Fruit fly (Drosophila melanogaster): ENCODE results near the gene CG7102.

CG7102 gene

dm6 chr2L:7890654-7891114, 3.4 kb upstream of the CG7102 start, which contains the start of gene Spn28Db:
TSS of gene Spn28Db (minus strand) at chr2L:7890704.
- peak; percentile 47 for TF ChIP-seq Myc (optimal IDR thresholded peaks at IDR 0.05)
- TF ChIP-seq dl (GFP tag; optimal IDR thresholded peaks at IDR 0.05; ENCODE audit: insufficient read depth in 1 of 2, partially characterized antibody in 2 of 2): peak in 1 of 2 experiments; percentile 18
- TF ChIP-seq tai (GFP tag; optimal IDR thresholded peaks at IDR 0.05): peak; percentile 46
- no peak for TF ChIP-seq Hnf4 (GFP tag; optimal IDR thresholded peaks at IDR 0.05)

- TF ChIP-seq Mio (GFP tag; optimal IDR thresholded peaks at IDR 0.05) (no peak), foxo (GFP tag; optimal IDR thresholded peaks at IDR 0.05) (no peak), rgr (GFP tag; optimal IDR thresholded peaks at IDR 0.05) (no peak), CrebA (GFP tag; optimal IDR thresholded peaks at IDR 0.05; ENCODE audit: borderline replicate concordance) (no peak), Jra (GFP tag; optimal IDR thresholded peaks at IDR 0.05) (no peak), h (GFP tag; optimal IDR thresholded peaks at IDR 0.05) (no peak), woc (GFP tag; optimal IDR thresholded peaks at IDR 0.05) (no peak), Vsx2 (GFP tag; optimal IDR thresholded peaks at IDR 0.05; ENCODE audit: partially characterized antibody) (no peak)
Measured at dm6 chr2L:7889029-7889428, 1.7 kb upstream of the CG7102 start, which contains the start of gene Spn28Da. TSS of gene Spn28Da (minus strand) at chr2L:7889129.

dm6 chr2L:7885952-7886351, 1.4 kb downstream of the CG7102 start:
- TF ChIP-seq CG32264 (GFP tag; optimal IDR thresholded peaks at IDR 0.05) (no peak), tai (GFP tag; optimal IDR thresholded peaks at IDR 0.05) (peak; percentile 35), Myc (optimal IDR thresholded peaks at IDR 0.05) (peak; percentile 9)

- TF ChIP-seq foxo (GFP tag; optimal IDR thresholded peaks at IDR 0.05) (no peak), Hnf4 (GFP tag; optimal IDR thresholded peaks at IDR 0.05) (peak; percentile 5), rgr (GFP tag; optimal IDR thresholded peaks at IDR 0.05) (no peak), ey (GFP tag; optimal IDR thresholded peaks at IDR 0.05) (no peak), tai (GFP tag; optimal IDR thresholded peaks at IDR 0.05) (no peak), Rel (GFP tag; optimal IDR thresholded peaks at IDR 0.05) (no peak), Rel (tag; optimal IDR thresholded peaks at IDR 0.05) (peak; percentile 51), woc (GFP tag; optimal IDR thresholded peaks at IDR 0.05) (no peak), Hr78 (GFP tag; optimal IDR thresholded peaks at IDR 0.05) (no peak)
Measured at dm6 chr2L:7885271-7885670, 2.0 kb downstream of the CG7102 start, which contains the start of the genes SmE and CG34132. TSS of gene SmE (minus strand) at chr2L:7885450. TSS of gene CG34132 (plus strand) at chr2L:7885503.

- no peak for TF ChIP-seq Rel (GFP tag; optimal IDR thresholded peaks at IDR 0.05)
- TF ChIP-seq Rel (tag; optimal IDR thresholded peaks at IDR 0.05): no peak
- no peak for TF ChIP-seq tai (GFP tag; optimal IDR thresholded peaks at IDR 0.05)
- no peak for TF ChIP-seq psq (GFP tag; optimal IDR thresholded peaks at IDR 0.05)
- TF ChIP-seq Hr83 (GFP tag; optimal IDR thresholded peaks at IDR 0.05; ENCODE audit: poor library complexity, severe bottlenecking): no peak
- TF ChIP-seq lola (GFP tag; optimal IDR thresholded peaks at IDR 0.05): no peak
- no peak for TF ChIP-seq HLH106 (tag; optimal IDR thresholded peaks at IDR 0.05)
- no peak for TF ChIP-seq CG9705 (GFP tag; optimal IDR thresholded peaks at IDR 0.05)
- TF ChIP-seq foxo (GFP tag; optimal IDR thresholded peaks at IDR 0.05): no peak
- TF ChIP-seq woc (GFP tag; optimal IDR thresholded peaks at IDR 0.05): peak; percentile 17
- no peak for TF ChIP-seq Mio (GFP tag; optimal IDR thresholded peaks at IDR 0.05)
- peak; percentile 36 for TF ChIP-seq fru (GFP tag; optimal IDR thresholded peaks at IDR 0.05)
- TF ChIP-seq GATAd (GFP tag; optimal IDR thresholded peaks at IDR 0.05): no peak
- no peak for TF ChIP-seq Hnf4 (GFP tag; optimal IDR thresholded peaks at IDR 0.05)
- TF ChIP-seq Dfd (GFP tag; optimal IDR thresholded peaks at IDR 0.05): no peak
- TF ChIP-seq Abd-B (GFP tag; optimal IDR thresholded peaks at IDR 0.05): no peak
- TF ChIP-seq jim (GFP tag; optimal IDR thresholded peaks at IDR 0.05): no peak
- TF ChIP-seq sage (GFP tag; optimal IDR thresholded peaks at IDR 0.05): no peak
- TF ChIP-seq dmrt93B (GFP tag; optimal IDR thresholded peaks at IDR 0.05): no peak
- no peak for TF ChIP-seq br (GFP tag; optimal IDR thresholded peaks at IDR 0.05)
- TF ChIP-seq OdsH (GFP tag; optimal IDR thresholded peaks at IDR 0.05): no peak
- no peak for TF ChIP-seq Sp1 (GFP tag; optimal IDR thresholded peaks at IDR 0.05)
- peak; percentile 27 for TF ChIP-seq Dif (GFP tag; optimal IDR thresholded peaks at IDR 0.05; ENCODE audit: partially characterized antibody)
- TF ChIP-seq CrebA (GFP tag; optimal IDR thresholded peaks at IDR 0.05; ENCODE audit: borderline replicate concordance): no peak
- no peak for TF ChIP-seq rgr (GFP tag; optimal IDR thresholded peaks at IDR 0.05)
- TF ChIP-seq brk (GFP tag; optimal IDR thresholded peaks at IDR 0.05): no peak
- no peak for TF ChIP-seq usp (GFP tag; optimal IDR thresholded peaks at IDR 0.05)
- peak; percentile 10 for TF ChIP-seq Vsx2 (GFP tag; optimal IDR thresholded peaks at IDR 0.05; ENCODE audit: partially characterized antibody)
- no peak for TF ChIP-seq ey (GFP tag; optimal IDR thresholded peaks at IDR 0.05)
- TF ChIP-seq Hr78 (GFP tag; optimal IDR thresholded peaks at IDR 0.05): no peak
- no peak for TF ChIP-seq CG32264 (GFP tag; optimal IDR thresholded peaks at IDR 0.05)
- no peak for TF ChIP-seq N (GFP tag; optimal IDR thresholded peaks at IDR 0.05)
- no peak for TF ChIP-seq Myc (optimal IDR thresholded peaks at IDR 0.05)
- no peak for TF ChIP-seq sv (GFP tag; optimal IDR thresholded peaks at IDR 0.05)
- peak; percentile 39 to 54 for TF ChIP-seq dl (GFP tag; optimal IDR thresholded peaks at IDR 0.05; ENCODE audit: insufficient read depth in 1 of 2, partially characterized antibody in 2 of 2)
- TF ChIP-seq pan (optimal IDR thresholded peaks at IDR 0.05): no peak
- TF ChIP-seq h (GFP tag; optimal IDR thresholded peaks at IDR 0.05): no peak
- no peak for TF ChIP-seq dsf (GFP tag; optimal IDR thresholded peaks at IDR 0.05; ENCODE audit: borderline replicate concordance)
- TF ChIP-seq Jra (GFP tag; optimal IDR thresholded peaks at IDR 0.05): no peak
Measured at dm6 chr2L:7880458-7880857, 6.9 kb downstream of the CG7102 start.

Measured in whole organism, wandering third instar larva.